Fruit fly (Drosophila melanogaster) whole organism, pupa: ENCODE measurements around the gene aralar1.

ENCODE experiments used
- CG10348 ChIP-seq: fragments of 200-800 bp; sonication (Bioruptor generic); IDR thresholded peaks from 2 replicates; pipeline ENCODE4 v1.3.6; 2022; ENCODE audit warnings: missing biosample characterization, missing genetic modification characterization
- CG12605 ChIP-seq: fragments of 200-800 bp; sonication (Bioruptor generic); IDR thresholded peaks from 2 replicates; pipeline ENCODE4 v1.3.6; 2022; ENCODE audit warnings: missing biosample characterization, missing genetic modification characterization
- CG13204 ChIP-seq: fragments of 200-800 bp; sonication (Bioruptor generic); optimal IDR thresholded peaks from 2 replicates; lab custom pipeline; 2018; ENCODE audit warnings: missing biosample characterization, mild to moderate bottlenecking, missing genetic modification characterization, moderate library complexity
- CG14655 ChIP-seq: fragments of 200-800 bp; sonication (Bioruptor generic); optimal IDR thresholded peaks from 3 replicates; lab custom pipeline; 2017; ENCODE audit warnings: mild to moderate bottlenecking, missing biosample characterization, missing genetic modification reagents, missing genetic modification characterization
- CG15710 ChIP-seq: fragments of 200-800 bp; sonication (Bioruptor generic); optimal IDR thresholded peaks from 2 replicates; lab custom pipeline; 2018; ENCODE audit warnings: missing biosample characterization, mild to moderate bottlenecking, missing genetic modification characterization, moderate library complexity
- CG17806 ChIP-seq: fragments of 200-800 bp; sonication (Bioruptor generic); optimal IDR thresholded peaks from 2 replicates; lab custom pipeline; 2018; ENCODE audit warnings: missing biosample characterization, mild to moderate bottlenecking, missing genetic modification characterization, moderate library complexity
- CG32121 ChIP-seq: fragments of 200-800 bp; sonication (Bioruptor generic); IDR thresholded peaks from 2 replicates; pipeline ENCODE4 v1.3.6; 2022; ENCODE audit warnings: missing biosample characterization, missing genetic modification characterization
- CG34367 ChIP-seq: fragments of 200-800 bp; sonication (Bioruptor generic); optimal IDR thresholded peaks from 2 replicates; lab custom pipeline; 2018; ENCODE audit warnings: missing biosample characterization, mild to moderate bottlenecking, missing genetic modification characterization
- CG4496 ChIP-seq: fragments of 200-800 bp; sonication (Bioruptor generic); IDR thresholded peaks from 3 replicates; pipeline ENCODE4 v1.3.6; 2022; ENCODE audit warnings: missing biosample characterization, missing genetic modification characterization
- CG8159 ChIP-seq: fragments of 200-800 bp; sonication (Bioruptor generic); optimal IDR thresholded peaks from 3 replicates; lab custom pipeline; 2018; ENCODE audit warnings: missing biosample characterization, mild to moderate bottlenecking, missing genetic modification characterization, moderate library complexity
- CG8301 ChIP-seq: fragments of 200-800 bp; sonication (Bioruptor generic); optimal IDR thresholded peaks from 2 replicates; lab custom pipeline; 2018; ENCODE audit warnings: missing biosample characterization, mild to moderate bottlenecking, missing genetic modification characterization
- CG9948 ChIP-seq: fragments of 200-800 bp; sonication (Bioruptor generic); optimal IDR thresholded peaks from 2 replicates; lab custom pipeline; 2018; ENCODE audit warnings: missing biosample characterization, mild to moderate bottlenecking, missing genetic modification characterization, moderate library complexity
- D1 ChIP-seq: fragments of 200-800 bp; sonication (Bioruptor generic); optimal IDR thresholded peaks from 2 replicates; lab custom pipeline; 2018; ENCODE audit warnings: missing biosample characterization, mild to moderate bottlenecking, missing genetic modification characterization, moderate library complexity
- EcR ChIP-seq: fragments of 200-800 bp; sonication (Bioruptor generic); optimal IDR thresholded peaks from 3 replicates; lab custom pipeline; 2019; ENCODE audit warnings: missing biosample characterization, missing genetic modification characterization, mild to moderate bottlenecking, moderate library complexity, missing genetic modification reagents
- Ets98B ChIP-seq: fragments of 200-800 bp; sonication (Bioruptor generic); IDR thresholded peaks from 2 replicates; pipeline ENCODE4 v1.3.6; 2022; ENCODE audit warnings: missing biosample characterization, missing genetic modification characterization
- Pif1A ChIP-seq: fragments of 200-800 bp; sonication (Bioruptor generic); optimal IDR thresholded peaks from 3 replicates; lab custom pipeline; 2016; ENCODE audit warnings: missing biosample characterization, missing genetic modification characterization
- Pif1B ChIP-seq: fragments of 200-800 bp; sonication (Bioruptor generic); optimal IDR thresholded peaks from 3 replicates; lab custom pipeline; 2016; ENCODE audit warnings: missing biosample characterization, missing genetic modification characterization
- Snoo ChIP-seq: fragments of 200-800 bp; sonication (Bioruptor generic); optimal IDR thresholded peaks from 3 replicates; lab custom pipeline; 2017; ENCODE audit warnings: missing biosample characterization, mild to moderate bottlenecking, missing genetic modification characterization, inconsistent platforms
- fd96Ca ChIP-seq: fragments of 200-800 bp; sonication (Bioruptor generic); IDR thresholded peaks from 3 replicates; pipeline ENCODE4 v1.3.6; 2022; ENCODE audit warnings: missing biosample characterization, missing genetic modification characterization
- gl ChIP-seq: fragments of 200-800 bp; sonication (Bioruptor generic); optimal IDR thresholded peaks from 2 replicates; lab custom pipeline; 2018; ENCODE audit warnings: missing biosample characterization, mild to moderate bottlenecking, missing genetic modification characterization
- rn ChIP-seq: fragments of 200-800 bp; sonication (Bioruptor generic); IDR thresholded peaks from 2 replicates; pipeline ENCODE4 v1.3.6; 2022; ENCODE audit warnings: missing biosample characterization, missing genetic modification characterization

The aralar1 gene

dm6 chr3R:30489797-30490196 lies 34.1 kb upstream of the aralar1 start, which contains the start of gene PH4alphaSG2:
Gene PH4alphaSG2, plus strand, starts transcription at chr3R:30490074.
- TF ChIP-seq CG32121 (GFP tag; lab: Robert Waterston, UW) (no peak), CG8301 (tag; lab: Kevin White, UChicago) (no peak), CG13204 (GFP tag; lab: Kevin White, UChicago) (no peak), CG10348 (GFP tag; lab: Robert Waterston, UW) (no peak), Snoo (tag; lab: Kevin White, UChicago) (no peak), CG17806 (no peak), CG15710 (tag; lab: Kevin White, UChicago) (no peak), gl (tag; lab: Kevin White, UChicago) (no peak), fd96Ca (GFP tag; lab: Robert Waterston, UW) (no peak), Pif1B (no peak), Pif1A (GFP tag; lab: Kevin White, UChicago) (no peak), CG34367 (tag; lab: Kevin White, UChicago) (no peak), CG8159 (no peak)

- TF ChIP-seq CG17806 (no peak), CG8301 (tag; lab: Kevin White, UChicago) (no peak), rn (GFP tag; lab: Robert Waterston, UW) (no peak), CG9948 (tag; lab: Kevin White, UChicago) (no peak), CG10348 (GFP tag; lab: Robert Waterston, UW) (no peak), CG4496 (GFP tag; lab: Robert Waterston, UW) (no peak), Pif1A (GFP tag; lab: Kevin White, UChicago) (no peak), CG32121 (GFP tag; lab: Robert Waterston, UW) (no peak), CG34367 (tag; lab: Kevin White, UChicago) (no peak), CG13204 (GFP tag; lab: Kevin White, UChicago) (no peak), Ets98B (GFP tag; lab: Robert Waterston, UW) (no peak), gl (tag; lab: Kevin White, UChicago) (no peak), CG14655 (GFP tag; lab: Kevin White, UChicago) (no peak), EcR (GFP tag; lab: Kevin White, UChicago) (no peak), CG8159 (no peak), CG15710 (tag; lab: Kevin White, UChicago) (no peak)
Observed at dm6 chr3R:30488663-30489062, 33.0 kb upstream of the aralar1 start, which contains the start of gene Jon99Fi. Gene Jon99Fi, plus strand, starts transcription at chr3R:30488963.

dm6 chr3R:30487828-30488227 lies 32.2 kb upstream of the aralar1 start, which contains the start of gene Jon99Fii:
Gene Jon99Fii, minus strand, starts transcription at chr3R:30487928.
- TF ChIP-seq CG12605 (GFP tag; lab: Robert Waterston, UW) (no peak), CG15710 (tag; lab: Kevin White, UChicago) (no peak), Ets98B (GFP tag; lab: Robert Waterston, UW) (no peak), CG13204 (GFP tag; lab: Kevin White, UChicago) (no peak), CG17806 (no peak), CG34367 (tag; lab: Kevin White, UChicago) (no peak), gl (tag; lab: Kevin White, UChicago) (no peak), EcR (GFP tag; lab: Kevin White, UChicago) (no peak), rn (GFP tag; lab: Robert Waterston, UW) (no peak), CG4496 (GFP tag; lab: Robert Waterston, UW) (no peak), CG32121 (GFP tag; lab: Robert Waterston, UW) (no peak), Pif1B (no peak), Pif1A (GFP tag; lab: Kevin White, UChicago) (no peak), Snoo (tag; lab: Kevin White, UChicago) (no peak), CG9948 (tag; lab: Kevin White, UChicago) (no peak), D1 (tag; lab: Kevin White, UChicago) (no peak), CG8159 (no peak), CG14655 (GFP tag; lab: Kevin White, UChicago) (no peak), CG10348 (GFP tag; lab: Robert Waterston, UW) (no peak)

- no peak for TF ChIP-seq Ets98B (GFP tag; lab: Robert Waterston, UW)
- no peak for TF ChIP-seq fd96Ca (GFP tag; lab: Robert Waterston, UW)
- no peak for TF ChIP-seq Pif1A (GFP tag; lab: Kevin White, UChicago)
- no peak for TF ChIP-seq CG8301 (tag; lab: Kevin White, UChicago)
Observed at dm6 chr3R:30476367-30476766, 20.7 kb upstream of the aralar1 start, which contains the start of gene spdo. Gene spdo, plus strand, starts transcription at chr3R:30476684.

- TF ChIP-seq rn (GFP tag; lab: Robert Waterston, UW) (no peak), CG9948 (tag; lab: Kevin White, UChicago) (no peak), CG15710 (tag; lab: Kevin White, UChicago) (no peak), Pif1A (GFP tag; lab: Kevin White, UChicago) (no peak), CG34367 (tag; lab: Kevin White, UChicago) (no peak), EcR (GFP tag; lab: Kevin White, UChicago) (no peak), CG13204 (GFP tag; lab: Kevin White, UChicago) (no peak), CG10348 (GFP tag; lab: Robert Waterston, UW) (no peak), D1 (tag; lab: Kevin White, UChicago) (no peak), CG4496 (GFP tag; lab: Robert Waterston, UW) (no peak), CG17806 (no peak), CG14655 (GFP tag; lab: Kevin White, UChicago) (no peak), Ets98B (GFP tag; lab: Robert Waterston, UW) (no peak), CG8301 (tag; lab: Kevin White, UChicago) (no peak), Pif1B (no peak), CG12605 (GFP tag; lab: Robert Waterston, UW) (no peak), gl (tag; lab: Kevin White, UChicago) (no peak), fd96Ca (GFP tag; lab: Robert Waterston, UW) (no peak), CG8159 (no peak)
Observed at dm6 chr3R:30475910-30476309, 20.2 kb upstream of the aralar1 start.
